Fruit fly (Drosophila melanogaster): ENCODE data around the gene CG14321.

Gene CG14321

DNA sequence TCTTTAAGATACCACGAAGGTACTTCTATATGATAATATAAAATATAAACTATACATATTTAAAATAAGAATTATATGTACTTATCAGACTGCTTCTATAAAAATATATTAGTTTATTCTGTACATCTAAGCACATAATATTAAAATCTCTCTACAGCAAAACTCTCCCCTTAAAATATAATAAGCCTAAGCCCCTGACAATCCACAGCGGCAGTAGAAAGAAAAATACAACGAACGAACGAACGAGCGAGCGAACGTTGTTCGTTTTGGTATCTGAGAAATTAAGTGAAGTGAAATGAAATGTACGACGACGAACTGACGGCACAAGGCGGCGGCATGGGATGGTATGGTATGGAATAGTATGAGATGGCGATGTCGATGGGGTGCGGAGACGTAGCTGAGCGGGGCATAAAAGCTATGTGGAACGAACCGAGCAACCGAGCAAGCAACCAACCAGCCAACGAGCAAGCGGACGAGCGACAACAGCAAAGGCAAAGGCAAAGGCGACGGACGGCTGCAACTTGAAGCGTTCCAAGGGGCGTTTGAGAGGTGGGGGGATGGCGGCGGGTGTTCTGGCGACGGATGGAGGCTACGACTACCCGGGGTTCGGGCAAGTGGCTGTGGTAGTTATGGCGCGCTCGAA, 32.8 kb upstream of the CG14321 start (continued):
- TF ChIP-seq inv (GFP tag; IDR thresholded peaks at IDR 0.05; ENCODE audit: partially characterized antibody) (no peak), sens-2 (GFP tag; IDR thresholded peaks at IDR 0.05) (peak; percentile 91), Hmr (GFP tag; optimal IDR thresholded peaks at IDR 0.05) (peak; percentile 100), ase (GFP tag; IDR thresholded peaks at IDR 0.05) (peak; percentile 96), vnd (GFP tag; IDR thresholded peaks at IDR 0.05; ENCODE audit: partially characterized antibody) (no peak), ttk (GFP tag; IDR thresholded peaks at IDR 0.05) (peak; percentile 98), CG43689 (GFP tag; IDR thresholded peaks at IDR 0.05) (peak; percentile 96), her (GFP tag; optimal IDR thresholded peaks at IDR 0.05) (peak; percentile 45), CG3281 (GFP tag; optimal IDR thresholded peaks at IDR 0.05) (peak; percentile 99), hth (optimal IDR thresholded peaks at IDR 0.05) (no peak), sc (optimal IDR thresholded peaks at IDR 0.05) (no peak), sc (GFP tag; optimal IDR thresholded peaks at IDR 0.05) (peak; percentile 96), CG6765 (GFP tag; optimal IDR thresholded peaks at IDR 0.05) (peak; percentile 99), CG8478 (optimal IDR thresholded peaks at IDR 0.05) (no peak), Awh (GFP tag; IDR thresholded peaks at IDR 0.05) (peak; percentile 98), CG3163 (GFP tag; optimal IDR thresholded peaks at IDR 0.05) (peak; percentile 16), CG32772 (GFP tag; IDR thresholded peaks at IDR 0.05) (peak; percentile 98), H2.0 (GFP tag; IDR thresholded peaks at IDR 0.05) (peak; percentile 97), Chrac-16 (GFP tag; optimal IDR thresholded peaks at IDR 0.05) (peak; percentile 95), CG4617 (GFP tag; optimal IDR thresholded peaks at IDR 0.05; ENCODE audit: borderline replicate concordance) (peak; percentile 90), da (GFP tag; optimal IDR thresholded peaks at IDR 0.05) (peak; percentile 25), CkIIα-i1 (GFP tag; IDR thresholded peaks at IDR 0.05) (peak; percentile 69; the same call in 1 of the 2 replicates), CG10274 (GFP tag; optimal IDR thresholded peaks at IDR 0.05) (peak; percentile 90), E2f1 (GFP tag; IDR thresholded peaks at IDR 0.05) (peak; percentile 99), CG8359 (GFP tag; optimal IDR thresholded peaks at IDR 0.05; ENCODE audit: borderline replicate concordance) (peak; percentile 91), Hr51 (GFP tag; optimal IDR thresholded peaks at IDR 0.05) (peak; percentile 90 to 99), disco-r (GFP tag; optimal IDR thresholded peaks at IDR 0.05) (peak; percentile 13), CG12391 (tag; optimal IDR thresholded peaks at IDR 0.05) (peak; percentile 99), Hr39 (optimal IDR thresholded peaks at IDR 0.05) (no peak), Dip2 (GFP tag; IDR thresholded peaks at IDR 0.05) (peak; percentile 73), Oli (tag; optimal IDR thresholded peaks at IDR 0.05) (peak; percentile 99), CG8281 (tag; optimal IDR thresholded peaks at IDR 0.05) (peak; percentile 93), Ssrp (tag; optimal IDR thresholded peaks at IDR 0.05) (peak; percentile 99), CG1792 (GFP tag; optimal IDR thresholded peaks at IDR 0.05) (peak; percentile 40), zen (tag; optimal IDR thresholded peaks at IDR 0.05) (peak; percentile 93), MESR4 (GFP tag; optimal IDR thresholded peaks at IDR 0.05) (peak; percentile 40), zen2 (GFP tag; IDR thresholded peaks at IDR 0.05; ENCODE audit: partially characterized antibody) (no peak), CG18262 (tag; optimal IDR thresholded peaks at IDR 0.05) (peak; percentile 99), CG2202 (tag; optimal IDR thresholded peaks at IDR 0.05) (peak; percentile 97), CG9609 (GFP tag; optimal IDR thresholded peaks at IDR 0.05) (peak; percentile 65), CG8944 (GFP tag; optimal IDR thresholded peaks at IDR 0.05) (peak; percentile 74), en (GFP tag; optimal IDR thresholded peaks at IDR 0.05) (peak; percentile 17), CG2678 (tag; optimal IDR thresholded peaks at IDR 0.05) (peak; percentile 100), CG4730 (GFP tag; IDR thresholded peaks at IDR 0.05) (peak; percentile 98), CG10462 (GFP tag; optimal IDR thresholded peaks at IDR 0.05) (peak; percentile 92), ato (GFP tag; IDR thresholded peaks at IDR 0.05; ENCODE audit: partially characterized antibody) (no peak), CG15011 (GFP tag; optimal IDR thresholded peaks at IDR 0.05) (peak; percentile 93), CG7372 (GFP tag; IDR thresholded peaks at IDR 0.05) (peak; percentile 98), CG3065 (GFP tag; optimal IDR thresholded peaks at IDR 0.05) (peak; percentile 94), fu2 (GFP tag; optimal IDR thresholded peaks at IDR 0.05) (peak; percentile 70), knrl (GFP tag; IDR thresholded peaks at IDR 0.05; ENCODE audit: partially characterized antibody) (peak; percentile 27; the same call in 1 of the 3 replicates)
